Worm (Caenorhabditis elegans): ENCODE data around the gene T03F6.6.
"Not testable (repeated sequence)": the region's sequence is repeated elsewhere in the genome, so short reads cannot be mapped to it uniquely, and the experiment has no call there.

DNA sequence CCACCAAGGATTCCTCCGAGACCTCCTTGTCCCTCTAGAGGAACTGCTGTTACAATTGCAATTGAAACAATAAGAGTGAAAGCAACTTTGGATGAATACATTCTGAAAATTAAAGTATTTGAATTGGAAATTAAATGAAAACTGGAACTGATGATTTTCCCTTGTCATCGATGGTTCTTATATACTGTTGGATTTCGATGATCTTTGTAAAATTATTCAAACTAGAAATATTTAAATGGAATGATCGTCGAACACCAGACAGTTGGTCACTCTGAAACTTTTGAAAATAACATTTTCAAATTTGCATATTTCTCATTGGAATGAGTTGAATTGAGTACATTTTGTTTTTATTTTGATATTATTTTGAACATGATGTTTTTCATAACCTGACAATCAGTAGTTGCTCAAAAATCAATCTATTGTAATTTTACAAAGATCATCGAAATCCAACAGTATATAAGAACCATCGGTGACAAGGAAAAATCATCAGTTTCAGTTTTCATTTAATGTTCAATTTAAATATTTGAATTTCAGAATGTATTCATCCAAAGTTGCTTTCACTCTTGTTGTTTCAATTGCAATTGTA lies 21.7 kb upstream of the T03F6.6 start, which contains the start of the genes srlf-9 and srlf-10:
- not testable (repeated sequence) for TF ChIP-seq tbx-2 (tag; optimal IDR thresholded peaks at IDR 0.05); ama-1 (optimal IDR thresholded peaks at IDR 0.05); snpc-4 (tag; optimal IDR thresholded peaks at IDR 0.05)
